Fruit fly (Drosophila melanogaster) whole organism, prepupa: ENCODE data around the gene Osi22.

Experiments
- CG7368 ChIP-seq: fragments of 200-800 bp; sonication (Bioruptor generic); optimal IDR thresholded peaks from 3 replicates; lab custom pipeline; 2016; ENCODE audit warnings: missing biosample characterization, missing genetic modification characterization
- Ets96B ChIP-seq: fragments of 200-800 bp; optimal IDR thresholded peaks from 2 replicates; lab custom pipeline; 2019; ENCODE audit warnings: missing biosample characterization, mild to moderate bottlenecking, missing genetic modification characterization, moderate library complexity
- Sox14 ChIP-seq: fragments of 200-800 bp; sonication (Bioruptor generic); optimal IDR thresholded peaks from 3 replicates; lab custom pipeline; 2016; ENCODE audit warnings: missing biosample characterization, missing genetic modification characterization
- salr ChIP-seq, 2 experiments: fragments of 200-800 bp; sonication (Bioruptor generic); optimal IDR thresholded peaks; 3 replicates each; lab custom pipeline; 2016 to 2018; ENCODE audit warnings: missing biosample characterization in 2 of 2, missing genetic modification characterization in 2 of 2, mild to moderate bottlenecking in 1 of 2
- ss ChIP-seq, 2 experiments: fragments of 200-800 bp; sonication (Bioruptor generic); optimal IDR thresholded peaks; 2 replicates in 1 of 2; 3 replicates in 1 of 2; lab custom pipeline; 2017 to 2018; ENCODE audit warnings: mild to moderate bottlenecking in 2 of 2, missing biosample characterization in 2 of 2, missing genetic modification characterization in 2 of 2, moderate library complexity in 1 of 2

DNA sequence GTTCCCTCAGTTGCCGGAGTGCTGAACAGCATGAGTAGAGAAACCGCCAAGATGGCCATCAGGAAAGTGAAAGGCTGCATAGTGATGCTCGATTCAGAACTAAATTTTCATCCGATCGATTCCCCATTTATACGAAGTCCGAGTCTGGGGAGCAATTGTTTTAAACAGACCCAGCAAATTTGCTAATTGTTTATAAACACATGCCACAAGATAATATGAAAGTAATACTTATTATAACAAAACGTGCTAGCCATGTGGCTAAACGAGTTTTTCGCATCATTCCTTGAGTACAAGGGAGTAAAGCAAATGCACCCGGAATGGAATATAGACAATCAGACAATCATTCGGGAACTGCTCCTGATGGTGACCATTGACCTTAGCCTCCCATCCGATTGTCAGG is 22.7 kb downstream of the Osi22 start, which contains the start of gene CG44142:
- TF ChIP-seq CG7368 (GFP tag; lab: Kevin White, UChicago) (no peak), Sox14 (GFP tag; lab: Kevin White, UChicago) (no peak), ss (GFP tag; optimal IDR thresholded peaks at IDR 0.05; lab: Kevin White, UChicago) (no peak), Ets96B (no peak), salr (GFP tag; optimal IDR thresholded peaks at IDR 0.05; lab: Kevin White, UChicago) (no peak)
